Worm (Caenorhabditis elegans): ENCODE measurements around the gene R11.3.
A peak's percentile ranks its signal among the peaks of the same experiment; 100 is the strongest.

Gene R11.3

ce11 chrX:16209660-16210059, 10.6 kb upstream of the R11.3 start (continued):
- TF ChIP-seq snpc-4 (GFP tag; optimal IDR thresholded peaks at IDR 0.05) (peak; percentile 76), snpc-4 (tag; optimal IDR thresholded peaks at IDR 0.05) (peak; percentile 82 to 89 (median 87)), madf-8 (GFP tag; conservative IDR thresholded peaks at IDR 0.05) (peak; percentile 51), hmg-20 (GFP tag; IDR thresholded peaks at IDR 0.05) (peak; percentile 91), lsy-27 (tag; optimal IDR thresholded peaks at IDR 0.05; ENCODE audit: borderline replicate concordance, insufficient read depth) (peak; percentile 80), rpc-1 (optimal IDR thresholded peaks at IDR 0.05) (peak; percentile 96), rpc-1 (tag; optimal IDR thresholded peaks at IDR 0.05) (peak; percentile 92), hlh-26 (GFP tag; conservative IDR thresholded peaks at IDR 0.05) (no peak), him-1 (tag; optimal IDR thresholded peaks at IDR 0.05) (peak; percentile 37), let-607 (tag; optimal IDR thresholded peaks at IDR 0.05) (peak; percentile 57 to 71), unc-62 (GFP tag; optimal IDR thresholded peaks at IDR 0.05) (no peak), lin-54 (GFP tag; optimal IDR thresholded peaks at IDR 0.05) (peak; percentile 77), repo-1 (tag; optimal IDR thresholded peaks at IDR 0.05) (peak; percentile 92), lin-35 (GFP tag; optimal IDR thresholded peaks at IDR 0.05) (peak in 2 of 3 experiments; percentile 5 to 89), F55B11.4 (tag; optimal IDR thresholded peaks at IDR 0.05; ENCODE audit: borderline replicate concordance, insufficient read depth) (no peak), egrh-3 (GFP tag; IDR thresholded peaks at IDR 0.05) (peak; percentile 81), bed-2 (GFP tag; IDR thresholded peaks at IDR 0.05) (0 out of 2 replicates have a peak, but pooled peaks have one; percentile 39), ama-1 (optimal IDR thresholded peaks at IDR 0.05) (no peak), ama-1 (GFP tag; optimal IDR thresholded peaks at IDR 0.05) (peak; percentile 84), nfya-2 (GFP tag; IDR thresholded peaks at IDR 0.05) (no peak), B0261.1 (tag; optimal IDR thresholded peaks at IDR 0.05) (peak; percentile 99), B0035.1 (tag; optimal IDR thresholded peaks at IDR 0.05) (peak; percentile 75), hsf-1 (GFP tag; IDR thresholded peaks at IDR 0.05) (peak; percentile 53; the same call in 1 of the 2 replicates), F22D6.2 (tag; optimal IDR thresholded peaks at IDR 0.05) (peak; percentile 50), K11D2.4 (GFP tag; IDR thresholded peaks at IDR 0.05) (peak; percentile 92), bed-1 (GFP tag; IDR thresholded peaks at IDR 0.05) (0 out of 2 replicates have a peak, but pooled peaks have one; percentile 74), F37B4.10 (GFP tag; IDR thresholded peaks at IDR 0.05) (0 out of 2 replicates have a peak, but pooled peaks have one; percentile 49), unc-130 (GFP tag; optimal IDR thresholded peaks at IDR 0.05) (peak; percentile 41), snpc-1.3 (tag; optimal IDR thresholded peaks at IDR 0.05; ENCODE audit: insufficient read depth) (peak; percentile 71), hrde-1 (tag; optimal IDR thresholded peaks at IDR 0.05; ENCODE audit: borderline replicate concordance) (peak; percentile 56), snpc-1.1 (tag; optimal IDR thresholded peaks at IDR 0.05; ENCODE audit: insufficient read depth) (peak; percentile 70), nhr-27 (tag; optimal IDR thresholded peaks at IDR 0.05) (peak; percentile 62), madf-10 (tag; optimal IDR thresholded peaks at IDR 0.05) (peak; percentile 90), ztf-18 (tag; optimal IDR thresholded peaks at IDR 0.05) (peak; percentile 59), cebp-1 (GFP tag; IDR thresholded peaks at IDR 0.05) (peak; percentile 74), cebp-1 (tag; optimal IDR thresholded peaks at IDR 0.05) (peak; percentile 88), lin-40 (tag; optimal IDR thresholded peaks at IDR 0.05) (peak; percentile 96), tbx-9 (tag; optimal IDR thresholded peaks at IDR 0.05; ENCODE audit: borderline replicate concordance) (peak; percentile 6), pha-4 (tag; optimal IDR thresholded peaks at IDR 0.05) (no peak), athp-1 (tag; optimal IDR thresholded peaks at IDR 0.05) (peak; percentile 71), Y79H2A.3 (GFP tag; conservative IDR thresholded peaks at IDR 0.05) (no peak), hmg-1.2 (GFP tag; IDR thresholded peaks at IDR 0.05) (peak; percentile 92), nfya-1 (tag; optimal IDR thresholded peaks at IDR 0.05; ENCODE audit: borderline replicate concordance, insufficient read depth) (no peak), B0336.3 (GFP tag; IDR thresholded peaks at IDR 0.05) (peak; percentile 86), chd-7 (tag; optimal IDR thresholded peaks at IDR 0.05) (peak; percentile 85), ceh-91 (GFP tag; IDR thresholded peaks at IDR 0.05) (no peak), dox-1 (GFP tag; IDR thresholded peaks at IDR 0.05) (peak; percentile 94)

Data from whole organism, young adult.